Fruit fly (Drosophila melanogaster): ENCODE measurements around the gene Zip71B.

DNA sequence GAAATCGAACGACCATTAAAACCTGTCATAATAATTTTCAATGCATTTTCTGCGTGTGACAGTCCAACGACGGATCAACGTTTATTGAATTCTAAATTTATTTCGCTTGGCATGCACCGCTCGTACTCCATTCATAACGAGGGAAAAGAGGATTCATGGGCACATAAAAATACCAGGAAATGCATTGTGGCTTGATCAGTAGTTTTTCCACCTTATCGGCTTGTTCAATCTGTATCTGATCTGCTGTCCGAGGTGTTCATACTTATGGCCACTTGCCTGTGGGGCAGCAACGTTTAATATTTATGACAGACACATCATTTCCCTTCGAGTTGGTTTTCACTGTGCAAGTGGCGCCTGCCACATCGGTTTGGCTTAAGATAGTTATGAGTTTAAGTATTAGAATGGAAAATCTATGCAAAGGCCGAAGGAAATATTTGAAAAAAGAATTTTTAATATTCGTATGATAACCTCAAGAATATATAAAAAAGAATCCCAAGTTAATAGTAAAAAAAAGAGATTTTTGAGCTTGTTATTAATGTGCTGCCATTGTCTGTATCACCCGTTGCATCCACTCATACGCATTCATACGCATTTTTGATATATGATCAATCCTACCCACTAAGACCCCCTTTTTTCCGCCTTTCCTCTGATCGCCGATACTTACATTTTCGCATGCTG lies 15.3 kb downstream of the Zip71B start:
- TF ChIP-seq CG3163 (GFP tag; optimal IDR thresholded peaks at IDR 0.05) (no peak), Mad (GFP tag; optimal IDR thresholded peaks at IDR 0.05) (no peak), CG14710 (tag; optimal IDR thresholded peaks at IDR 0.05) (no peak), CG6254 (GFP tag; optimal IDR thresholded peaks at IDR 0.05) (no peak), CG7372 (GFP tag; IDR thresholded peaks at IDR 0.05) (no peak), pan (optimal IDR thresholded peaks at IDR 0.05) (no peak), pan (GFP tag; optimal IDR thresholded peaks at IDR 0.05 in 1 of 2, IDR thresholded peaks at IDR 0.05 in 1 of 2) (no peak), CG8388 (GFP tag; optimal IDR thresholded peaks at IDR 0.05) (no peak), CG2712 (tag; optimal IDR thresholded peaks at IDR 0.05) (no peak), crol (GFP tag; IDR thresholded peaks at IDR 0.05) (no peak), CG33213 (GFP tag; optimal IDR thresholded peaks at IDR 0.05) (no peak), Mes4 (GFP tag; optimal IDR thresholded peaks at IDR 0.05) (no peak), CG14667 (GFP tag; IDR thresholded peaks at IDR 0.05) (no peak), HmgZ (tag; optimal IDR thresholded peaks at IDR 0.05) (no peak), vvl (GFP tag; IDR thresholded peaks at IDR 0.05) (no peak)
